Worm (Caenorhabditis elegans): Measurements from ENCODE around the gene F47F2.3.

Gene F47F2.3

ce11 chrX:3895577-3895976 is at the start of gene F47F2.3:
F47F2.3 (minus strand) TSS chrX:3895677.
- TF ChIP-seq C34F6.9 (tag; optimal IDR thresholded peaks at IDR 0.05) (no peak), nhr-23 (tag; optimal IDR thresholded peaks at IDR 0.05) (no peak), crh-2 (tag; optimal IDR thresholded peaks at IDR 0.05) (no peak), R02D3.7 (tag; optimal IDR thresholded peaks at IDR 0.05) (no peak), ztf-1 (GFP tag; conservative IDR thresholded peaks at IDR 0.05) (no peak), ztf-4 (tag; optimal IDR thresholded peaks at IDR 0.05) (no peak), mab-5 (tag; optimal IDR thresholded peaks at IDR 0.05) (no peak), lin-13 (GFP tag; optimal IDR thresholded peaks at IDR 0.05) (no peak), nhr-129 (tag; optimal IDR thresholded peaks at IDR 0.05) (no peak), zag-1 (tag; optimal IDR thresholded peaks at IDR 0.05) (no peak), ceh-82 (tag; optimal IDR thresholded peaks at IDR 0.05) (no peak), nhr-10 (tag; optimal IDR thresholded peaks at IDR 0.05) (no peak), blmp-1 (tag; optimal IDR thresholded peaks at IDR 0.05; ENCODE audit: insufficient read depth) (no peak), mdl-1 (tag; optimal IDR thresholded peaks at IDR 0.05) (no peak), sem-4 (tag; optimal IDR thresholded peaks at IDR 0.05) (no peak)

ce11 chrX:3944961-3945587 is 49.6 kb upstream of the F47F2.3 start:
- TF ChIP-seq C34F6.9 (tag; optimal IDR thresholded peaks at IDR 0.05): peak; percentile 11
- no peak for TF ChIP-seq zag-1 (tag; optimal IDR thresholded peaks at IDR 0.05)
- TF ChIP-seq crh-2 (tag; optimal IDR thresholded peaks at IDR 0.05): peak; percentile 10
- TF ChIP-seq nhr-129 (tag; optimal IDR thresholded peaks at IDR 0.05): peak; percentile 15
- peak in 1 of 2 experiments; percentile 29 for TF ChIP-seq lsy-2 (tag; optimal IDR thresholded peaks at IDR 0.05)
- no peak for TF ChIP-seq ZK546.5 (tag; optimal IDR thresholded peaks at IDR 0.05)
- TF ChIP-seq sma-9 (GFP tag; optimal IDR thresholded peaks at IDR 0.05): peak; percentile 2
- TF ChIP-seq sma-9 (tag; optimal IDR thresholded peaks at IDR 0.05): no peak
- TF ChIP-seq ztf-4 (tag; optimal IDR thresholded peaks at IDR 0.05): no peak

- TF ChIP-seq C34F6.9 (tag; optimal IDR thresholded peaks at IDR 0.05): peak; percentile 15
- peak; percentile 27 for TF ChIP-seq nhr-129 (tag; optimal IDR thresholded peaks at IDR 0.05)
- peak; percentile 41 for TF ChIP-seq fos-1 (tag; optimal IDR thresholded peaks at IDR 0.05)
- TF ChIP-seq nhr-21 (tag; optimal IDR thresholded peaks at IDR 0.05): no peak
Measured at ce11 chrX:3944073-3944472, 48.6 kb upstream of the F47F2.3 start.

ce11 chrX:3943213-3943612 is 47.7 kb upstream of the F47F2.3 start, which contains the start of gene ptp-4A2:
ptp-4A2 (minus strand) TSS chrX:3943313.
- TF ChIP-seq nhr-21 (tag; optimal IDR thresholded peaks at IDR 0.05) (no peak), Y55F3AM.14 (GFP tag; optimal IDR thresholded peaks at IDR 0.05) (no peak), ceh-16 (tag; optimal IDR thresholded peaks at IDR 0.05) (no peak), F13H6.1 (tag; optimal IDR thresholded peaks at IDR 0.05) (no peak), sem-4 (tag; optimal IDR thresholded peaks at IDR 0.05) (no peak), lin-39 (tag; optimal IDR thresholded peaks at IDR 0.05) (no peak), fos-1 (tag; optimal IDR thresholded peaks at IDR 0.05) (no peak), elt-1 (tag; optimal IDR thresholded peaks at IDR 0.05) (no peak), skn-1 (tag; optimal IDR thresholded peaks at IDR 0.05) (no peak), egl-27 (tag; optimal IDR thresholded peaks at IDR 0.05) (no peak), snpc-4 (tag; optimal IDR thresholded peaks at IDR 0.05) (no peak), nhr-237 (tag; optimal IDR thresholded peaks at IDR 0.05) (no peak)

- no peak for TF ChIP-seq nhr-129 (tag; optimal IDR thresholded peaks at IDR 0.05)
- no peak for TF ChIP-seq ztf-4 (tag; optimal IDR thresholded peaks at IDR 0.05)
- TF ChIP-seq alr-1 (tag; optimal IDR thresholded peaks at IDR 0.05): no peak
- TF ChIP-seq mab-5 (tag; optimal IDR thresholded peaks at IDR 0.05): no peak
- no peak for TF ChIP-seq egl-27 (tag; optimal IDR thresholded peaks at IDR 0.05)
- no peak for TF ChIP-seq zag-1 (tag; optimal IDR thresholded peaks at IDR 0.05)
- TF ChIP-seq sma-3 (GFP tag; optimal IDR thresholded peaks at IDR 0.05): no peak
- TF ChIP-seq sem-4 (tag; optimal IDR thresholded peaks at IDR 0.05): no peak
- TF ChIP-seq nhr-237 (tag; optimal IDR thresholded peaks at IDR 0.05): no peak
- TF ChIP-seq nhr-25 (tag; optimal IDR thresholded peaks at IDR 0.05): no peak
- TF ChIP-seq nhr-77 (tag; optimal IDR thresholded peaks at IDR 0.05): no peak
- no peak for TF ChIP-seq nhr-11 (tag; optimal IDR thresholded peaks at IDR 0.05)
- TF ChIP-seq gmeb-1 (tag; optimal IDR thresholded peaks at IDR 0.05): no peak
- no peak for TF ChIP-seq dmd-4 (tag; optimal IDR thresholded peaks at IDR 0.05)
- no peak for TF ChIP-seq ceh-16 (tag; optimal IDR thresholded peaks at IDR 0.05)
- no peak for TF ChIP-seq ztf-1 (GFP tag; conservative IDR thresholded peaks at IDR 0.05)
- TF ChIP-seq R02D3.7 (tag; optimal IDR thresholded peaks at IDR 0.05): no peak
- TF ChIP-seq nhr-12 (tag; optimal IDR thresholded peaks at IDR 0.05): no peak
Measured at ce11 chrX:3942267-3942666, 46.8 kb upstream of the F47F2.3 start, which contains the start of gene T19D2.13. T19D2.13 (minus strand) TSS chrX:3942367.

All from whole organism, L2 larva.